Worm (Caenorhabditis elegans) whole organism, L4/young adult: ENCODE measurements around the gene lgc-14.

Experiments used
- W03F9.2 ChIP-seq: fragments of 150-350 bp; optimal IDR thresholded peaks from 2 replicates; lab custom pipeline; 2014; ENCODE audit warnings: missing biosample characterization, missing genetic modification characterization
- dao-5 ChIP-seq: sonication (generic microtip); optimal IDR thresholded peaks from 2 replicates; lab custom pipeline; 2016; ENCODE audit warnings: missing genotype, missing genetic modification characterization, moderate library complexity, missing compliant biosample characterization
- him-1 ChIP-seq: sonication (generic microtip); optimal IDR thresholded peaks from 2 replicates; lab custom pipeline; 2016; ENCODE audit warnings: missing genotype, missing genetic modification reagents, missing genetic modification characterization, missing compliant biosample characterization

lgc-14 gene

ce11 chrX:12104630-12105029 lies 6.7 kb upstream of the lgc-14 start, which contains the start of gene col-181:
Gene col-181, plus strand, starts transcription at chrX:12104930.
- TF ChIP-seq dao-5 (tag; lab: Kevin White, UChicago) = no peak

DNA sequence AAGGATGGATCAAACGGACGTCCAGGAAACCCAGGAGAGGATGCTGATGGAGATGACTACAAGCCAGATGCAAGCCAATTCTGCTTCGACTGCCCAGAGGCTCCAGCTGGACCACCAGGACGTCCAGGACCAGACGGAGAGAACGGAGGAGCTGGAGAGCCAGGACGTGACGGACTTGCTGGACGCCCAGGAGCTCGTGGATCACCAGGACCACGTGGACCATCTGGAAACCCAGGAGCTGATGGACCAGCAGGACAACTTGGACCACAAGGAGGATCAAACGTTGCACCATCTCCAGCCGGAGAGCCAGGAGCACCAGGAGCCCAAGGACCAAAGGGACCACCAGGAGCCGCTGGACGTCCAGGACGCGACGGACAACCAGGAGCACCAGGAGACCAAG lies 5.9 kb upstream of the lgc-14 start:
- TF ChIP-seq dao-5 (tag; lab: Kevin White, UChicago) (no peak), W03F9.2 (no peak), him-1 (tag; lab: Kevin White, UChicago) (no peak)

DNA sequence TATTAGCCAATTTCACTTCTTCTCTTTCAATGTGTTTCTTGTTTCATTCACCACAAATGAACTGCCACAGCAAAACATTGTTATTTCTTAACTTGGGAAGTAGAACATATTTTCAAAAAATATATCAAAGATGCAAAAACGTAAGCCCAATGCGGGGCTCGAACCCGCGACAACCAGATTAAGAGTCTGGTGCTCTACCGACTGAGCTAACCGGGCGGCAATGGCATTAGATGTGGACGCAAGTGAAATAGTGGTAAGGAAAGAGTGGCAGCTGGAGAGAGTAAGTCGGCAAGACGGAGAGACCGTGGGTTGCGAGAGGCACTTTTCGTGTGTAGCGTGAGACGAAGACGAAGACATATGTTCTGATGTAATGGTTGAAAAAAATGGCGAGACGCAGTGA lies 5.3 kb upstream of the lgc-14 start:
- peak; percentile 56 for TF ChIP-seq dao-5 (tag; lab: Kevin White, UChicago)
- TF ChIP-seq W03F9.2 = peak; percentile 8
- peak; percentile 89 for TF ChIP-seq him-1 (tag; lab: Kevin White, UChicago)

DNA sequence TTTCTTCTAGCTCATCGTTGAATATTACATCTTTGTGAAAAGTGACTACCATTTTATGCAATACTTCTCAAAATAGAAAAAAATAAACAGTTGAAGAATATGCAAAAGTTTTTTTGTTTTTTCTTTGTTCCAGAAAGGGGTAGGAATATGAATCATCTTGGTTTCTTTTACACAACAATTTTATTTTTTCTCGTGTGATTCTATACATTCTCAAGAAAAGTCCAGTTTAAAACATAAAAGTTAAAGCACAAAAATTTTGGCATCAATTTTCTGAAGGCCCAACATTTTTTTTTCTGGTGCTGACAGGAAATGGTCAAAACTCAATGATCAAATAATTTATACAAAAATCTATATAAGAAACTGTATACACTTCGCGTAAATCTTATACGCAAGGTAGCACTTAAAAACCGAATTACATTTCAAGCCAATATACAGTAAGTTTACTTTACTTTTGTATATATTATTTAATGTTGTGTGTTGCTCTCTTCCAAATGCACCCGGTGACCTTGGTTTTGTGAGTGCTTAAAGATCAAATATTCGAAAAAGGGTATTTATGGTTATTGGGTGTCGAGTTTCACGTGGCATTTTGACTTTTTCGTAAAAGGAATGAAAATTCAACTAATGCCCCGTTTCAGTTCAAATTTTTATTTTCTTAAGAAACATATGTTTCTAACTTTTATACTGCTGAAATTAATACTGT lies 2.6 kb upstream of the lgc-14 start, which contains the start of the genes W03G11.2 and lgc-13:
Gene W03G11.2 (minus strand): TSS at position 101 of the 700 bp plus-strand sequence.
Gene lgc-13 (plus strand): TSS at position 650 of the 700 bp plus-strand sequence.
- TF ChIP-seq W03F9.2 (no peak), dao-5 (tag; lab: Kevin White, UChicago) (no peak), him-1 (tag; lab: Kevin White, UChicago) (no peak)

DNA sequence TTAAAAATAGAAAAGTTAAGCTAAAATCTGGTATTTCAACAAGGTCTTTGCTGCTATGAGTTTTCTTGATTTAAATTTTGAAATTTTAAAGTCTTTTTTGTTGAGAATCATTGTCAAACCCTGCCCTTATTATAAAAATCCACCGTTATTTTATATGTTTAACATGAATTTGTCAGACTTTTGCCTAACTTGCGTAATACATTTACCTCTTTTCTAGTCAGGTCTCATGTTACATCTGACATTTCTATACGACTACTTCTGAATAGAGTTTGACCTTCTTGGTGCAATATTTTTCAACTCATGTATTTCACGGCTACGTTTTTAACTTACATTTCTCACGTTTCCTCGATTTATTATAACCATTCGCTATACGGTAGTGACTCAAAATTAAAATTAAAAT lies 2.7 kb downstream of the lgc-14 start, which contains the start of gene lgc-15:
Gene lgc-15 (plus strand): TSS at position 301 of the 400 bp plus-strand sequence.
- no peak for TF ChIP-seq him-1 (tag; lab: Kevin White, UChicago)
- no peak for TF ChIP-seq W03F9.2
- no peak for TF ChIP-seq dao-5 (tag; lab: Kevin White, UChicago)

- TF ChIP-seq W03F9.2 (no peak), him-1 (tag; lab: Kevin White, UChicago) (no peak), dao-5 (tag; lab: Kevin White, UChicago) (no peak)
Observed at ce11 chrX:12118340-12118739, 7.0 kb downstream of the lgc-14 start, which contains the start of gene lgc-16. Gene lgc-16, plus strand, starts transcription at chrX:12118640.

DNA sequence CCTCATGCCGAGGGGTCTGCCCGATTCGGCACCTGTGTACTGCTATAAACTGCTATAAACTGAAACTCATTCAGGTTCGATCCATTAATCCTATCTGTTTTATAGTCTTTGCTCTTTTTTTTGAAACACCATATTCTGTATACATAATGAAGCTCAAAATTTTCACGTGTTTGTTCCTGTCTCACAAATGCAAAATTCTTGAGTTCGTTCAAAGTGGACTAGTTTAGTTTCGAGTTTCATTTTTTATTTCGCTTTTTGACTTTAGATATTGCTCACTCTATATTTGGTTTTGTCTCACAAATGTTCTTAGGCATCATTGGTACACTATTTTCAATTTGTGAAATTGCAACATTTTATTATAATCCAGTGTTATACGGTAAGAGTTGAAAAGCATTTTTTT lies 10.0 kb downstream of the lgc-14 start, which contains the start of gene lgc-17:
Gene lgc-17 (plus strand): TSS at position 301 of the 400 bp plus-strand sequence.
- TF ChIP-seq him-1 (tag; lab: Kevin White, UChicago) (no peak), dao-5 (tag; lab: Kevin White, UChicago) (no peak)

DNA sequence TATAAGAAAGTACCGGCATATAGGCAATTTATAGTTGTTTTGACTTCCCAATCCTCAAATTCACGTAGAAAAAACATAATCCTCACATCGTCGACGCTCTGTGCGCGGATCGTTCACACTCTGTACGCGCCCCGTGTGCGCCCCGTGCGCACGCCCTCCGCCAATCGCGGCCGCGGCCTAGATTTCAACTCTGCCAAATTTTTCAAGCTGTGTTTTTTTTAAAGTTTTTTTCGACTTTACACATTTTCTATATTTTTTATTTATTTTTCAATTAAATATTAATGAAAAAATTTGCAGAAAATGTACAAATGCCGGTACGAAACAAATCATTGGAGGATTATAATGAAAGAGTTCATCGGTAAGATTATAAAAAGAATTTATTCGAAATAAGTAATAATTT lies 11.8 kb downstream of the lgc-14 start, which contains the start of gene T01H10.11:
Gene T01H10.11 (plus strand): TSS at position 301 of the 400 bp plus-strand sequence.
- no peak for TF ChIP-seq dao-5 (tag; lab: Kevin White, UChicago)
- TF ChIP-seq him-1 (tag; lab: Kevin White, UChicago) = no peak
- no peak for TF ChIP-seq W03F9.2

ce11 chrX:12125308-12125707 lies 14.0 kb downstream of the lgc-14 start, which contains the start of gene lgc-18:
Gene lgc-18, plus strand, starts transcription at chrX:12125608.
- no peak for TF ChIP-seq him-1 (tag; lab: Kevin White, UChicago)

ce11 chrX:12141051-12141450 lies 29.7 kb downstream of the lgc-14 start, which contains the start of gene lyst-1:
Gene lyst-1, minus strand, starts transcription at chrX:12141151.
- no peak for TF ChIP-seq W03F9.2

- TF ChIP-seq dao-5 (tag; lab: Kevin White, UChicago) = no peak
- no peak for TF ChIP-seq W03F9.2
- TF ChIP-seq him-1 (tag; lab: Kevin White, UChicago) = no peak
Observed at ce11 chrX:12142569-12142968, 31.3 kb downstream of the lgc-14 start, which contains the start of gene M153.3. Gene M153.3, plus strand, starts transcription at chrX:12142869.

ce11 chrX:12143693-12144092 lies 32.4 kb downstream of the lgc-14 start, which contains the start of gene M153.5:
Gene M153.5, plus strand, starts transcription at chrX:12143993.
- no peak for TF ChIP-seq dao-5 (tag; lab: Kevin White, UChicago)

DNA sequence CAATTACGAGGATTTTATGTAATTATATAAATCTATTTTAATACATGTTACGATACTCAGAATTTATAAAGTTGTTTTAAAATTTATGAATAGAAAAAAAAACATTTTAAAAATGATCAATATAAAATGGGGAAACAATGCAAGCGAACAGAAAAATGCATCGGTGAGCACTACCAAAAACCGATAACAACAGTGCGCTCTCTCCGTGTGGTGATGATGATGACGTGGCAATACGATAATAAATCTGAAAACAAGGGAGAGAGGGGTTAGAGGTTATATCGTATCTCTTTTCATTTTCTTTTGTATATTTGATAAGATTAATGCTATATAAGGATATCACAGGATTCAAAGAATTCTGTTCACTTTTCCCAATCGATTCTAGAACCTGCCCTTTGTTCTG lies 34.6 kb downstream of the lgc-14 start:
- TF ChIP-seq dao-5 (tag; lab: Kevin White, UChicago) = no peak
- no peak for TF ChIP-seq him-1 (tag; lab: Kevin White, UChicago)
- no peak for TF ChIP-seq W03F9.2

DNA sequence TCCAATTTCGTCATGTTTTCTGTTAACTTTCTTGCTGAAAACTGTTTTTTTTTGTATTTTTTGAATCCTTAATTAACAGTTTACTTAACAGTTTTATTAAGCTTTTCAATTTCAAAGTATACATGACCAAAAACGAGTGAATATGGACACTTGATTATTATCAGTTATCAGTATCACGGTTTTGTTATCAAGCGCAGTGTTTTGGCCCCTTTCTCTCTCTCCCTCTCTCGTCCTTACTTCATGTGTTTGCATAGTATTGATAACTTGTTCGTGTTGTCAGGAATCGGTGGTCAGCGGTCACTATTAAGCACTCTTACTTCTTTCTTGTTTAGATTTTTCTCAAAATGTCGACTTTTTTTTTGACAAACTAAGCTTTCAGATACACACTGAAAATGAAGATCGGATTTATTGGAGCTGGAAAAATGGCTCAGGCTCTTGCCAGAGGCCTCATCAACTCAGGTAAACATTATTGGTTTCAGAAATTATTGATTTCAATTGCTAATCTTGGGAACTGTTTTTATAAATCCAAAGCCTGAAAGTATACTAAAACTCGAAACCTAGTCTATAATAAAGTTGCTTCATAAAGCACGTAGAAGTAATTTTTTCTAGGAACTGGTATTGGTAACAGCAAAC lies 35.3 kb downstream of the lgc-14 start, which contains the start of gene pycr-1:
Gene pycr-1 (plus strand): TSS at position 380 of the 633 bp plus-strand sequence.
- TF ChIP-seq dao-5 (tag; lab: Kevin White, UChicago) = no peak
- TF ChIP-seq him-1 (tag; lab: Kevin White, UChicago) = no peak
- TF ChIP-seq W03F9.2 = no peak
